Worm (Caenorhabditis elegans) whole organism, L2 larva: ENCODE results near the gene F56B3.9.

Experiments used
- C34F6.9 ChIP-seq: fragments of 150-350 bp; optimal IDR thresholded peaks from 2 replicates; lab custom pipeline; 2014; ENCODE audit warnings: missing biosample characterization, missing genetic modification characterization
- F13H6.1 ChIP-seq: sonication (generic microtip); optimal IDR thresholded peaks from 2 replicates; lab custom pipeline; 2016; ENCODE audit warnings: missing genetic modification characterization, missing compliant biosample characterization
- ZK546.5 ChIP-seq: sonication (generic microtip); optimal IDR thresholded peaks from 2 replicates; lab custom pipeline; 2017; ENCODE audit warnings: missing biosample characterization, missing genetic modification characterization
- ama-1 ChIP-seq: fragments of 150-350 bp; optimal IDR thresholded peaks from 2 replicates; lab custom pipeline; 2018; ENCODE audit warnings: inconsistent platforms
- blmp-1 ChIP-seq: sonication (generic microtip); optimal IDR thresholded peaks from 2 replicates; lab custom pipeline; 2017; ENCODE audit warnings: missing genetic modification characterization, mild to moderate bottlenecking, missing compliant biosample characterization, antibody characterized with exemption, moderate library complexity; ENCODE audit not compliant: insufficient read depth
- ceh-16 ChIP-seq: fragments of 150-350 bp; optimal IDR thresholded peaks from 2 replicates; lab custom pipeline; 2014; ENCODE audit warnings: missing biosample characterization, missing genetic modification characterization
- crh-2 ChIP-seq: sonication (generic microtip); optimal IDR thresholded peaks from 2 replicates; lab custom pipeline; 2017; ENCODE audit warnings: missing biosample characterization, missing genetic modification characterization
- dmd-4 ChIP-seq: sonication (generic microtip); optimal IDR thresholded peaks from 2 replicates; lab custom pipeline; 2017; ENCODE audit warnings: missing biosample characterization, missing genetic modification characterization
- egl-27 ChIP-seq: sonication (generic microtip); optimal IDR thresholded peaks from 3 replicates; lab custom pipeline; 2017; ENCODE audit warnings: missing biosample characterization, missing genetic modification reagents, missing genetic modification characterization
- elt-3 ChIP-seq: sonication (generic microtip); optimal IDR thresholded peaks from 2 replicates; lab custom pipeline; 2017; ENCODE audit warnings: missing biosample characterization, missing genetic modification characterization
- fos-1 ChIP-seq: fragments of 150-350 bp; optimal IDR thresholded peaks from 2 replicates; lab custom pipeline; 2014; ENCODE audit warnings: missing biosample characterization, missing genetic modification characterization
- gmeb-1 ChIP-seq: fragments of 150-350 bp; optimal IDR thresholded peaks from 2 replicates; lab custom pipeline; 2014; ENCODE audit warnings: missing biosample characterization, missing genetic modification characterization
- lin-11 ChIP-seq: fragments of 150-350 bp; sonication (generic microtip); optimal IDR thresholded peaks from 2 replicates; lab custom pipeline; 2014; ENCODE audit warnings: missing biosample characterization, missing genetic modification characterization, inconsistent platforms, mixed read lengths
- lin-39 ChIP-seq: fragments of 150-350 bp; optimal IDR thresholded peaks from 2 replicates; lab custom pipeline; 2014; ENCODE audit warnings: missing biosample characterization, missing genetic modification reagents, missing genetic modification characterization
- mab-5 ChIP-seq: fragments of 150-350 bp; optimal IDR thresholded peaks from 2 replicates; lab custom pipeline; 2014; ENCODE audit warnings: missing biosample characterization, missing genetic modification characterization
- mbf-1 ChIP-seq: sonication (generic microtip); optimal IDR thresholded peaks from 2 replicates; lab custom pipeline; 2017; ENCODE audit warnings: missing biosample characterization, missing genetic modification characterization
- mdl-1 ChIP-seq, 2 experiments: fragments of 150-350 bp in 1 of 2; sonication (generic microtip) in 1 of 2; optimal IDR thresholded peaks; 2 replicates each; lab custom pipeline; 2017; ENCODE audit warnings: missing biosample characterization in 2 of 2, missing genetic modification characterization in 2 of 2
- nhr-10 ChIP-seq: sonication (generic microtip); optimal IDR thresholded peaks from 2 replicates; lab custom pipeline; 2017; ENCODE audit warnings: missing biosample characterization, missing genetic modification characterization
- nhr-11 ChIP-seq: fragments of 150-350 bp; optimal IDR thresholded peaks from 2 replicates; lab custom pipeline; 2014; ENCODE audit warnings: missing biosample characterization, missing genetic modification characterization
- nhr-12 ChIP-seq: fragments of 150-350 bp; optimal IDR thresholded peaks from 2 replicates; lab custom pipeline; 2014; ENCODE audit warnings: missing biosample characterization, missing genetic modification characterization
- nhr-129 ChIP-seq: fragments of 150-350 bp; optimal IDR thresholded peaks from 2 replicates; lab custom pipeline; 2014; ENCODE audit warnings: missing biosample characterization, missing genetic modification characterization
- nhr-21 ChIP-seq: fragments of 150-350 bp; optimal IDR thresholded peaks from 2 replicates; lab custom pipeline; 2014; ENCODE audit warnings: missing biosample characterization, missing genetic modification characterization
- nhr-23 ChIP-seq: fragments of 150-350 bp; optimal IDR thresholded peaks from 2 replicates; lab custom pipeline; 2014; ENCODE audit warnings: missing biosample characterization, missing genetic modification reagents, missing genetic modification characterization
- nhr-6 ChIP-seq: fragments of 150-350 bp; optimal IDR thresholded peaks from 2 replicates; lab custom pipeline; 2014; ENCODE audit warnings: missing biosample characterization, missing genetic modification characterization
- sem-4 ChIP-seq: fragments of 150-350 bp; optimal IDR thresholded peaks from 2 replicates; lab custom pipeline; 2014; ENCODE audit warnings: missing biosample characterization, missing genetic modification reagents, missing genetic modification characterization
- skn-1 ChIP-seq: sonication (generic microtip); optimal IDR thresholded peaks from 2 replicates; lab custom pipeline; 2017; ENCODE audit warnings: missing biosample characterization, missing genetic modification characterization
- sma-3 ChIP-seq: sonication (generic microtip); optimal IDR thresholded peaks from 2 replicates; lab custom pipeline; 2016; ENCODE audit warnings: missing genetic modification reagents, missing genetic modification characterization, missing compliant biosample characterization
- sma-9 ChIP-seq, 2 experiments: fragments of 150-350 bp in 1 of 2; sonication (generic microtip) in 1 of 2; optimal IDR thresholded peaks; 2 replicates each; lab custom pipeline; 2014 to 2016; ENCODE audit warnings: missing genetic modification characterization in 2 of 2, mild to moderate bottlenecking in 1 of 2, missing biosample characterization in 1 of 2, missing compliant biosample characterization in 1 of 2, missing genetic modification reagents in 1 of 2, moderate library complexity in 1 of 2
- snpc-4 ChIP-seq: fragments of 150-350 bp; optimal IDR thresholded peaks from 2 replicates; lab custom pipeline; 2014; ENCODE audit warnings: missing biosample characterization, missing genetic modification characterization
- unc-39 ChIP-seq: fragments of 150-350 bp; optimal IDR thresholded peaks from 2 replicates; lab custom pipeline; 2014; ENCODE audit warnings: missing biosample characterization, missing genetic modification characterization
- unc-55 ChIP-seq: fragments of 150-350 bp; sonication (generic microtip); optimal IDR thresholded peaks from 3 replicates; lab custom pipeline; 2014; ENCODE audit warnings: missing biosample characterization, missing genetic modification reagents, missing genetic modification characterization
- unc-62 ChIP-seq: fragments of 150-350 bp; optimal IDR thresholded peaks from 2 replicates; lab custom pipeline; 2014; ENCODE audit warnings: missing biosample characterization, missing genetic modification reagents, missing genetic modification characterization
- zag-1 ChIP-seq: fragments of 150-350 bp; optimal IDR thresholded peaks from 2 replicates; lab custom pipeline; 2014; ENCODE audit warnings: missing biosample characterization, missing genetic modification characterization
- ztf-1 ChIP-seq: fragments of 200-800 bp; sonication (Bioruptor generic); conservative IDR thresholded peaks from 2 replicates; pipeline ENCODE4 v1.3.6; 2022; ENCODE audit warnings: missing genetic modification characterization, missing compliant biosample characterization
- ztf-4 ChIP-seq: fragments of 150-350 bp; optimal IDR thresholded peaks from 2 replicates; lab custom pipeline; 2014; ENCODE audit warnings: missing biosample characterization, missing genetic modification characterization

F56B3.9 gene

DNA sequence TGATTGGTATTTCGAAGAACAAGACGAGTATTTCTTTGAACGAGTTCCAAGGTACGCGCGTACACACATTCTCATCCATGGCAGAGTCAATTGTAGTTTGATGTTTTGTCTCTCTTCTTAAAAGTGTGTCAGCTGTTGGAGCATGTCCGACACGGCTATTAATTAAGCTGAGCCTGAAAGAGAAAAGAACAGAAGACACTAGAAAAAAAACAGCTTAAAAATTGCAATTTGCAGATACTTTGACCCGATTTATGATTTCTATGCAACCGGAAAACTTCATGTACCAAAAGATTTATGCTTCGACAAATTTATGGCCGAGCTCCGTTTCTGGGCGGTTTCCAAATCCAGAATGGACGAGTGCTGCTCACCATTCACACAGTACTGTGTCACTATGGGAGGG is 21.6 kb upstream of the F56B3.9 start:
- TF ChIP-seq ztf-4 (tag; lab: Kevin White, UChicago) (no peak), skn-1 (tag; lab: Kevin White, UChicago) (no peak), ama-1 (lab: Kevin White, UChicago) (no peak), unc-55 (GFP tag; lab: Kevin White, UChicago) (no peak), nhr-129 (no peak), F13H6.1 (tag; lab: Kevin White, UChicago) (no peak), ztf-1 (GFP tag; lab: Robert Waterston, UW) (no peak), lin-39 (no peak), sma-3 (no peak), ZK546.5 (tag; lab: Kevin White, UChicago) (no peak), elt-3 (no peak), egl-27 (tag; lab: Kevin White, UChicago) (no peak), zag-1 (tag; lab: Kevin White, UChicago) (no peak)

DNA sequence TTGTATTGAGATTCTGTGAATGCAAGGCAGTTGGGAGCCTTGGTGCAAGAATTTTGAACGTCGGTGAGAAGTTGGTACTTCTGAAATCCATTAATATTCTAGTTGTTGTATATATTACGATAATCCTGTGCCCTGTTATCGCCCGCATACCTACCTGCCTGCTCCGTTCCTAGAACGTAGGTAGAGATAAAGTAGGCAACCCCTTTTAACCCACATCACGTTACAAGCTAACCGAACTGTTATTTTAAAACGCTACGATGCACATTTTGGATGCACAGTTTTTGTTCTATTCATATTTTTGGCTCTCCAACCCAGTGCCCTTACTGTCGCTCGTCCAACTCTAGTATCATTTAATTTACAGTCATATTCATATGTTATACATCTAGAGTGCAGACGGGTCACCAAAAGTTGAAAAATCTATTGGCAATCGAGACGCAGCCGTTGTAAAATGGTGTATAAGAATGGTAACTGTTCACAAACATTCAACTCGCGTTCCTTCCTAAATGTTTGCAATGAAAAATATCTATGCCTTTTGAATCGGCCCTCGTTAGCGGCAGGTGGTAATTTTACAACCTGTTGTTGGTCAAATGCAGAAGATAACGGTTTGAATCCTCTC is 16.7 kb upstream of the F56B3.9 start:
- no peak for TF ChIP-seq F13H6.1 (tag; lab: Kevin White, UChicago)
- TF ChIP-seq dmd-4: no peak
- TF ChIP-seq zag-1 (tag; lab: Kevin White, UChicago): no peak
- TF ChIP-seq nhr-23 (tag; lab: Kevin White, UChicago): no peak
- no peak for TF ChIP-seq C34F6.9 (tag; lab: Kevin White, UChicago)
- TF ChIP-seq crh-2 (tag; lab: Kevin White, UChicago): no peak
- no peak for TF ChIP-seq mab-5
- TF ChIP-seq mdl-1 (tag; optimal IDR thresholded peaks at IDR 0.05; lab: Kevin White, UChicago): no peak
- TF ChIP-seq elt-3: no peak
- no peak for TF ChIP-seq sma-9 (GFP tag; optimal IDR thresholded peaks at IDR 0.05; lab: Kevin White, UChicago)
- no peak for TF ChIP-seq sma-9 (tag; optimal IDR thresholded peaks at IDR 0.05; lab: Kevin White, UChicago)
- TF ChIP-seq mbf-1 (tag; lab: Kevin White, UChicago): no peak
- no peak for TF ChIP-seq sem-4 (tag; lab: Kevin White, UChicago)
- no peak for TF ChIP-seq gmeb-1 (tag; lab: Kevin White, UChicago)
- TF ChIP-seq nhr-129: no peak
- no peak for TF ChIP-seq blmp-1
- no peak for TF ChIP-seq unc-62 (GFP tag; lab: Kevin White, UChicago)
- no peak for TF ChIP-seq nhr-6
- no peak for TF ChIP-seq ztf-4 (tag; lab: Kevin White, UChicago)
- TF ChIP-seq lin-11 (tag; lab: Kevin White, UChicago): no peak
- TF ChIP-seq, all 48 proteins: peak for 0

DNA sequence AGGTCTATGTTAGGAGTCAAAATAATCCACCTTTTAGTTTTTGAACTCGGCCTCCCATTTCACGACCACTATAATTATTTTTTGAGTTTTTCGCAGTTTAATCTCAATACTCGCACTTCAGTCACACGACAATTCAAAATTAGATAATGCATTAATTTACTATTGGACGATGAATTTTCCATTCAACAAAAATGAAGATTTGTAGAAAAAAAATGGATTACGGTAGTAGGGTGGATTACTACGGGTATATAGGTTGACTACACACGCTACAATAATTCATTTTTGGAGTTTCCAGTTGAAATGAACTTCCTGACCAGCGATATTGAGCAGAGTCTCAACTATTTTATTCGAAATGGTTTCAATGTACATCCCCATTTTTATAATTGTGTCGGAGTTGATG is 14.7 kb upstream of the F56B3.9 start, which contains the start of gene srt-23:
TSS of gene srt-23 (plus strand) at position 301 of the 400 bp plus-strand sequence.
- TF ChIP-seq fos-1 (tag; lab: Kevin White, UChicago) (no peak), nhr-11 (tag; lab: Kevin White, UChicago) (no peak), mdl-1 (tag; optimal IDR thresholded peaks at IDR 0.05; lab: Kevin White, UChicago) (no peak), sma-3 (no peak), gmeb-1 (tag; lab: Kevin White, UChicago) (no peak), F13H6.1 (tag; lab: Kevin White, UChicago) (no peak), ceh-16 (no peak), nhr-10 (no peak), unc-39 (tag; lab: Kevin White, UChicago) (no peak), nhr-21 (tag; lab: Kevin White, UChicago) (no peak), mbf-1 (tag; lab: Kevin White, UChicago) (no peak), unc-62 (GFP tag; lab: Kevin White, UChicago) (no peak)

DNA sequence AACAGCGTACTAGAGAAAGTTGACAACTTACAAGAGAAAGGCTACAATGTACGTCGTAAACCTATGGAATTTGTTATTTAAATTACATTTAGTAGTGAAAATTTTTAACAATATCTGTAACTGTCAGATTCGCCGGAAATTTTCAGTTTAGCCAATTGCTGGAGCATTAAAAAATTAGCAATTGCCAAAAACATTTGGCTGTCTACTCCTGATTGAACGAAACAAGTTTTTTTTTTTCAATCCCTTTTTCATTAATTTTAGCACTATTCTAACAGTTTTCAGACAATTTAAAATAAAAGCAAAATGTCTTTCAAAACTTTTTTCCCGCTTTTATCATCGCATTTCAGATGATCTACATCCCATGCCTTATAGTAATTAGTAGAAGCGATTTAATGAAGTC is 14.2 kb upstream of the F56B3.9 start:
- no peak for TF ChIP-seq unc-62 (GFP tag; lab: Kevin White, UChicago)

DNA sequence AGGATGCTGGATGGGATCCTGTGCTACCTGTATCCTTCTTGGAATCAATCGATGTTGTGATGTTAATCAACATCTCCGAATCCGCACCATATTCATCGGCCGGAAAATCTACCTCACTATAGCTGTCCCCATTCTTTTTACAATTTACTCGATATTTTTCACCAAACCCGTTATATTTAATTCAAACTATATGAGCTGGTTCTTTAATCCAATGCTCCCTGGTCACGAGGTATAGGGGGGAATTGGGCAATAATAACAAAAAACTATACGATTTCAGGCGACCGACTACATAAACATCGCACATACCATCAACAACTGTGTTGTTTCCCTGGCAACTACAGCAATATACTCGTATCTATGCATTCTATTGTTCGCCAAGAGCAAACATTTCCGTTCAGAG is 13.6 kb upstream of the F56B3.9 start:
- TF ChIP-seq snpc-4 (no peak), ztf-4 (tag; lab: Kevin White, UChicago) (no peak), nhr-12 (tag; lab: Kevin White, UChicago) (no peak), mab-5 (no peak), fos-1 (tag; lab: Kevin White, UChicago) (no peak)
